Worm (Caenorhabditis elegans): ENCODE results near the gene nhr-91.

Gene nhr-91

ce11 chrX:15276774-15277173, 32.4 kb upstream of the nhr-91 start (continued):
- no peak for TF ChIP-seq egrh-3 (GFP tag; IDR thresholded peaks at IDR 0.05)
- no peak for TF ChIP-seq fkh-3 (tag; optimal IDR thresholded peaks at IDR 0.05)
- no peak for TF ChIP-seq Y67H2A.10 (GFP tag; conservative IDR thresholded peaks at IDR 0.05)
- TF ChIP-seq mes-4 (tag; optimal IDR thresholded peaks at IDR 0.05) = no peak
- no peak for TF ChIP-seq F52B5.7 (tag; optimal IDR thresholded peaks at IDR 0.05)
- TF ChIP-seq hlh-26 (GFP tag; conservative IDR thresholded peaks at IDR 0.05) = no peak
- TF ChIP-seq ccch-3 (GFP tag; optimal IDR thresholded peaks at IDR 0.05) = no peak
- TF ChIP-seq hmg-1.2 (GFP tag; IDR thresholded peaks at IDR 0.05) = peak; percentile 65; the same call in 1 of the 2 replicates
- TF ChIP-seq ztf-6 (GFP tag; IDR thresholded peaks at IDR 0.05) = no peak
- TF ChIP-seq ztf-28 (GFP tag; IDR thresholded peaks at IDR 0.05) = no peak
- no peak for TF ChIP-seq cebp-1 (GFP tag; IDR thresholded peaks at IDR 0.05)
- no peak for TF ChIP-seq cebp-1 (tag; optimal IDR thresholded peaks at IDR 0.05)
- no peak for TF ChIP-seq B0019.2 (GFP tag; conservative IDR thresholded peaks at IDR 0.05)
- TF ChIP-seq nfyb-1 (GFP tag; IDR thresholded peaks at IDR 0.05) = no peak
- peak; percentile 3 for TF ChIP-seq tbp1 (GFP tag; optimal IDR thresholded peaks at IDR 0.05)
- TF ChIP-seq lin-54 (GFP tag; optimal IDR thresholded peaks at IDR 0.05) = no peak
- TF ChIP-seq F37B4.10 (GFP tag; IDR thresholded peaks at IDR 0.05) = no peak
- no peak for TF ChIP-seq dpl-1 (GFP tag; optimal IDR thresholded peaks at IDR 0.05)
- no peak for TF ChIP-seq F10E7.11 (tag; optimal IDR thresholded peaks at IDR 0.05)
- TF ChIP-seq somi-1 (GFP tag; optimal IDR thresholded peaks at IDR 0.05) = peak; percentile 27
- 0 out of 2 replicates have a peak, but pooled peaks have one; percentile 11 for TF ChIP-seq dox-1 (GFP tag; IDR thresholded peaks at IDR 0.05)
- no peak for TF ChIP-seq mel-28 (tag; optimal IDR thresholded peaks at IDR 0.05; ENCODE audit: borderline replicate concordance)
- TF ChIP-seq snpc-1.1 (tag; optimal IDR thresholded peaks at IDR 0.05; ENCODE audit: insufficient read depth) = no peak
- TF ChIP-seq lsl-1 (GFP tag; optimal IDR thresholded peaks at IDR 0.05) = no peak
- no peak for TF ChIP-seq snpc-3.4 (tag; optimal IDR thresholded peaks at IDR 0.05)
- TF ChIP-seq tbx-9 (tag; optimal IDR thresholded peaks at IDR 0.05; ENCODE audit: borderline replicate concordance) = no peak

ce11 chrX:15277714-15278187, 31.4 kb upstream of the nhr-91 start, which contains the start of gene kin-20:
Gene kin-20 (minus strand): TSS chrX:15277764.
- TF ChIP-seq egl-18 (GFP tag; IDR thresholded peaks at IDR 0.05) = no peak
- no peak for TF ChIP-seq cebp-1 (GFP tag; IDR thresholded peaks at IDR 0.05)
- TF ChIP-seq cebp-1 (tag; optimal IDR thresholded peaks at IDR 0.05) = no peak
- TF ChIP-seq ztf-18 (tag; optimal IDR thresholded peaks at IDR 0.05) = no peak
- TF ChIP-seq zfh-2 (GFP tag; conservative IDR thresholded peaks at IDR 0.05) = peak; percentile 91
- no peak for TF ChIP-seq nfya-1 (tag; optimal IDR thresholded peaks at IDR 0.05; ENCODE audit: borderline replicate concordance, insufficient read depth)
- TF ChIP-seq nhr-80 (tag; optimal IDR thresholded peaks at IDR 0.05) = no peak
- no peak for TF ChIP-seq let-607 (tag; optimal IDR thresholded peaks at IDR 0.05)
- TF ChIP-seq tbp1 (GFP tag; optimal IDR thresholded peaks at IDR 0.05) = no peak
- TF ChIP-seq hsf-1 (GFP tag; IDR thresholded peaks at IDR 0.05) = no peak
- TF ChIP-seq ceh-100 (GFP tag; IDR thresholded peaks at IDR 0.05) = no peak
- no peak for TF ChIP-seq nhr-179 (tag; optimal IDR thresholded peaks at IDR 0.05)
- TF ChIP-seq zim-3 (tag; optimal IDR thresholded peaks at IDR 0.05) = no peak
- TF ChIP-seq Y53G8AR.9 (GFP tag; conservative IDR thresholded peaks at IDR 0.05) = no peak
- TF ChIP-seq sea-2 (GFP tag; IDR thresholded peaks at IDR 0.05) = peak; percentile 46; the same call in 1 of the 2 replicates
- TF ChIP-seq hmg-20 (GFP tag; IDR thresholded peaks at IDR 0.05) = no peak
- no peak for TF ChIP-seq ztf-22 (GFP tag; optimal IDR thresholded peaks at IDR 0.05)
- no peak for TF ChIP-seq rec-8 (tag; optimal IDR thresholded peaks at IDR 0.05)
- 0 out of 2 replicates have a peak, but pooled peaks have one; percentile 22 for TF ChIP-seq bed-1 (GFP tag; IDR thresholded peaks at IDR 0.05)
- no peak for TF ChIP-seq atf-7 (tag; optimal IDR thresholded peaks at IDR 0.05)
- TF ChIP-seq dpff-1 (tag; optimal IDR thresholded peaks at IDR 0.05) = no peak
- TF ChIP-seq xnd-1 (tag; optimal IDR thresholded peaks at IDR 0.05) = no peak
- TF ChIP-seq lin-26 (GFP tag; IDR thresholded peaks at IDR 0.05) = 0 out of 2 replicates have a peak, but pooled peaks have one; percentile 44
- TF ChIP-seq ceh-27 (GFP tag; optimal IDR thresholded peaks at IDR 0.05) = peak; percentile 6
- no peak for TF ChIP-seq hlh-26 (GFP tag; conservative IDR thresholded peaks at IDR 0.05)
- no peak for TF ChIP-seq athp-1 (tag; optimal IDR thresholded peaks at IDR 0.05)

All from whole organism, young adult.